Worm (Caenorhabditis elegans) whole organism, late embryonic: ENCODE data around the gene toe-2.

Source experiments
- F13H6.1 ChIP-seq: sonication (generic microtip); optimal IDR thresholded peaks from 2 replicates; lab custom pipeline; 2016; ENCODE audit warnings: missing genetic modification characterization, missing compliant biosample characterization
- K02D7.2 ChIP-seq: sonication (generic microtip); optimal IDR thresholded peaks from 2 replicates; lab custom pipeline; 2017; ENCODE audit warnings: mild to moderate bottlenecking, missing genetic modification characterization, missing compliant biosample characterization
- Y22D7AL.16 ChIP-seq: sonication (generic microtip); optimal IDR thresholded peaks from 2 replicates; lab custom pipeline; 2016; ENCODE audit warnings: missing genetic modification characterization, missing compliant biosample characterization
- ama-1 ChIP-seq: fragments of 150-350 bp; optimal IDR thresholded peaks from 2 replicates; lab custom pipeline; 2014
- ceh-14 ChIP-seq: sonication (generic microtip); optimal IDR thresholded peaks from 2 replicates; lab custom pipeline; 2016; ENCODE audit warnings: missing genotype, missing genetic modification characterization, missing compliant biosample characterization
- ceh-18 ChIP-seq: sonication (generic microtip); optimal IDR thresholded peaks from 2 replicates; lab custom pipeline; 2016; ENCODE audit warnings: missing genetic modification characterization, missing compliant biosample characterization
- ceh-34 ChIP-seq: sonication (generic microtip); optimal IDR thresholded peaks from 2 replicates; lab custom pipeline; 2016; ENCODE audit warnings: mild to moderate bottlenecking, missing genetic modification characterization, missing compliant biosample characterization
- ceh-48 ChIP-seq: sonication (generic microtip); optimal IDR thresholded peaks from 2 replicates; lab custom pipeline; 2016; ENCODE audit warnings: missing genetic modification characterization, inconsistent platforms, missing compliant biosample characterization
- ceh-6 ChIP-seq: fragments of 200-800 bp; sonication (Bioruptor generic); optimal IDR thresholded peaks from 2 replicates; lab custom pipeline; 2018; ENCODE audit warnings: mild to moderate bottlenecking, missing genetic modification characterization, missing compliant biosample characterization
- che-1 ChIP-seq: sonication (generic microtip); optimal IDR thresholded peaks from 2 replicates; lab custom pipeline; 2016; ENCODE audit warnings: mild to moderate bottlenecking, missing genetic modification characterization, missing compliant biosample characterization
- dmd-4 ChIP-seq: sonication (generic microtip); optimal IDR thresholded peaks from 2 replicates; lab custom pipeline; 2016; ENCODE audit warnings: borderline replicate concordance, missing genetic modification characterization, missing compliant biosample characterization
- dve-1 ChIP-seq: sonication (generic microtip); optimal IDR thresholded peaks from 2 replicates; lab custom pipeline; 2017; ENCODE audit warnings: antibody characterized with exemption, mild to moderate bottlenecking, missing genetic modification characterization, missing compliant biosample characterization
- ets-4 ChIP-seq: sonication (generic microtip); optimal IDR thresholded peaks from 2 replicates; lab custom pipeline; 2016; ENCODE audit warnings: missing genetic modification characterization, missing compliant biosample characterization
- eyg-1 ChIP-seq: sonication (generic microtip); optimal IDR thresholded peaks from 2 replicates; lab custom pipeline; 2016; ENCODE audit warnings: missing genotype, missing genetic modification characterization, missing compliant biosample characterization
- gmeb-2 ChIP-seq: sonication (generic microtip); optimal IDR thresholded peaks from 2 replicates; lab custom pipeline; 2016; ENCODE audit warnings: missing genetic modification characterization, inconsistent platforms, missing compliant biosample characterization
- hlh-8 ChIP-seq: sonication (generic microtip); optimal IDR thresholded peaks from 2 replicates; lab custom pipeline; 2016; ENCODE audit warnings: missing genotype, missing genetic modification characterization, missing compliant biosample characterization
- lin-11 ChIP-seq: fragments of 200-800 bp; sonication (Bioruptor generic); optimal IDR thresholded peaks from 2 replicates; lab custom pipeline; 2018; ENCODE audit warnings: mild to moderate bottlenecking, missing genetic modification characterization, missing compliant biosample characterization
- mec-3 ChIP-seq: sonication (generic microtip); optimal IDR thresholded peaks from 2 replicates; lab custom pipeline; 2016; ENCODE audit warnings: borderline replicate concordance, missing genetic modification characterization, missing compliant biosample characterization
- nfya-1 ChIP-seq: sonication (generic microtip); optimal IDR thresholded peaks from 2 replicates; lab custom pipeline; 2017; ENCODE audit warnings: missing genetic modification characterization, mild to moderate bottlenecking, missing compliant biosample characterization, antibody characterized with exemption, moderate library complexity
- odd-2 ChIP-seq: sonication (generic microtip); optimal IDR thresholded peaks from 2 replicates; lab custom pipeline; 2017; ENCODE audit warnings: antibody characterized with exemption, mild to moderate bottlenecking, missing genetic modification characterization, missing compliant biosample characterization
- pax-1 ChIP-seq: fragments of 150-350 bp; optimal IDR thresholded peaks from 2 replicates; lab custom pipeline; 2014; ENCODE audit warnings: missing biosample characterization, missing genetic modification characterization
- pha-4 ChIP-seq: fragments of 150-350 bp; optimal IDR thresholded peaks from 2 replicates; lab custom pipeline; 2018; ENCODE audit warnings: missing biosample characterization, missing genetic modification reagents, missing genetic modification characterization
- pqm-1 ChIP-seq: sonication (generic microtip); optimal IDR thresholded peaks from 2 replicates; lab custom pipeline; 2016; ENCODE audit warnings: missing genetic modification characterization, missing compliant biosample characterization
- rnt-1 ChIP-seq: sonication (generic microtip); optimal IDR thresholded peaks from 2 replicates; lab custom pipeline; 2016; ENCODE audit warnings: missing genetic modification characterization, missing compliant biosample characterization
- sox-4 ChIP-seq: sonication (generic microtip); optimal IDR thresholded peaks from 2 replicates; lab custom pipeline; 2017; ENCODE audit warnings: mild to moderate bottlenecking, missing genetic modification characterization, inconsistent platforms, missing compliant biosample characterization
- ttx-3 ChIP-seq: sonication (generic microtip); optimal IDR thresholded peaks from 2 replicates; lab custom pipeline; 2016; ENCODE audit warnings: missing genetic modification reagents, missing genetic modification characterization, missing compliant biosample characterization
- unc-3 ChIP-seq, 2 experiments: fragments of 200-800 bp in 1 of 2; sonication (Bioruptor generic) in 1 of 2; sonication (generic microtip) in 1 of 2; conservative IDR thresholded peaks in 1 of 2; optimal IDR thresholded peaks in 1 of 2; 2 replicates each; pipeline versions ENCODE4 v1.3.6 to Lab custom; 2016 to 2022; ENCODE audit warnings: missing compliant biosample characterization in 2 of 2, missing genetic modification characterization in 2 of 2, missing genetic modification reagents in 1 of 2
- unc-55 ChIP-seq: sonication (generic microtip); optimal IDR thresholded peaks from 2 replicates; lab custom pipeline; 2017; ENCODE audit warnings: missing biosample characterization, missing genetic modification reagents, missing genetic modification characterization
- zip-5 ChIP-seq: sonication (generic microtip); optimal IDR thresholded peaks from 2 replicates; lab custom pipeline; 2016; ENCODE audit warnings: missing genetic modification characterization, missing compliant biosample characterization

toe-2 gene

DNA sequence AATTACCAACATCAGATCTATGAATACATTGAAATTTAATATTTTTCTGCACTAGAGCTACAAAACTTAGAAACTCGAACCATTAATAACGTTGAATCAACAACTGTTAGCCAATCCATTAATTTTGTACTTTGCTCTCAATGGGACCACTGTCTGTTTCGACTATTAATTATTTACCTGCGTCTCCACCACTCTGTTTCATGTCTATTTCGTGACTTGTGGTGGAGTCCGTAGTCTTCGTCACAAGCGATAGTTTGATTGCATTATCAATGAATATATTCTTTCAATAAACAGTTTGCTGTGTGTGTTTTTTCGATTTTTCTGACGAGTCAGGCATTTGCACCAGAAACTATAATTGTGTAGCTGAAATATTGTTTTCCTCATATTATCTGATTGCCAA, 34.8 kb downstream of the toe-2 start:
- TF ChIP-seq unc-55 (GFP tag; lab: Kevin White, UChicago): peak; percentile 31
- peak; percentile 16 for TF ChIP-seq rnt-1 (tag; lab: Kevin White, UChicago)
- no peak for TF ChIP-seq pax-1 (tag; lab: Kevin White, UChicago)

DNA sequence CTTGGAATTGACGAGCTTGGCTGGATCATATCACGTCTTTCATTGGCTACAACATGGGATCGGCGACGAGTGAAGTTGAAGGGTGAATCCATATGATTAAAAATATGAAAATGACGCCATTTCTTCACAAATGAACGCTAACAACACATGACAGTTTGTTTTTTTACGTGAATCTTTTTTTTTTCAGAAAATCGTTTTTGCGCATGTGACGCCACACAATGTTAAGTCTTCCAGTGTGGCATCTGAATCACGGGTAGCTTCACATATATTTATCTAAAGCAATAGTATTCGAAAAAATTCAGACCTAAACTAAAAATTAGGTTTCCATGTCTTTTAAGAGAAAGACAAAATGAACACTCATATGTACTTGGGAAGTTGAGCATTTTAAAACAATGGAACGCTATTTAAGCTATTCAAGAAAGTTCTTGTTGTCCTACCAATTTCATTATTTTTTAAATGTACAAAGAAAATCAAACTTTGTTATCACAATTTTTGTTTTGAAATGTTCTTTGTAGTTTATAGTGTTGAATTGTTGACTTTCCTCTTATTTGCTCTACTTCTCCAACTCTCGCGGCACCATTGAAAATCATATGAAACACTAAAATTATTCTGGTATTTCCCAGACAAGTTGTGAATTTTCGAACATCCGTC, 36.2 kb downstream of the toe-2 start, which contains the start of the genes lido-16 and plpp-1.2:
TSS of gene lido-16 (minus strand) at position 101 of the 651 bp plus-strand sequence.
TSS of gene plpp-1.2 (plus strand) at position 601 of the 651 bp plus-strand sequence.
- TF ChIP-seq sox-4: no peak
- no peak for TF ChIP-seq ceh-14
- TF ChIP-seq K02D7.2 (tag; lab: Kevin White, UChicago): no peak
- no peak for TF ChIP-seq pha-4 (tag; lab: Kevin White, UChicago)

DNA sequence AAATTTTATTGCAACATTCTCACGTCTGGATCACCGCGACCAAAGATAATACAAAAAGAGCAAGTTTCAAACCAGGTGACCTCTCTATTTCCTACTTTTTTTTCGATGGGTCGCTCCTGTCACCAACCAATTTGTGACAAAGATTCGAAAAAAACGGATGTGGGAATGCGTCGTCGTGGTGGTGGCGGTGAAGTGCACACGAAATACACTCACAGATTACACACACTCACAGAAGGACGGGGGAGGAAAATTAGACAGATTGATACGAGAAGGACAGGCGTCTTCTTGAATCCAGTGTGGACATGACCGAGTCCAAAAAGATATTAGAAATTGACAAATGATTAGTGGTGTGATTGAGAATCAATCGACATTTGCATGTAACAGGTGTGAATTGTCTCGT, 38.4 kb downstream of the toe-2 start:
- TF ChIP-seq unc-55 (GFP tag; lab: Kevin White, UChicago): peak; percentile 50
- no peak for TF ChIP-seq ceh-34 (tag; lab: Kevin White, UChicago)
- TF ChIP-seq, all 69 proteins: peak for 1

DNA sequence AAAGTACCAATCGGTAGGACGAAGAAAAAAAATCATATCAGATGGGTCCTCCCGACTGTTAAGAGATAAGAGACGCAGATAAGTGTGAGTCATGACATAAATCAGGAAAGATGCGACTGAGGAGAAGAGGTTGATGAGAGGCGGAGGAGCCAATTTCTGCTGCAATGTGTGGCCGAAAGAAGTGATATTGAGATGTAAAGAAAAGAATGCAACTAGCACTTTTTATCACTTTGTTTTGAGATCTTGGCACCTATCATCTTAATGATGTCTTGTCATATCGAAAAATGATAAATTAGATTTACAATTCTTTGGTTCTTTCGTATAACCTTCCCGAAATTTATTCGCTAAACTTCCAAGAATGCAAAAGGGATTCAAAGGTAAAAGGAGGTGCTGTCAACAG, 39.1 kb downstream of the toe-2 start, which contains the start of gene del-10:
TSS of gene del-10 (minus strand) at position 24 of the 400 bp plus-strand sequence.
- TF ChIP-seq dve-1 (tag; lab: Kevin White, UChicago) (no peak), unc-55 (GFP tag; lab: Kevin White, UChicago) (peak; percentile 39), ceh-18 (tag; lab: Kevin White, UChicago) (peak; percentile 15), ets-4 (no peak), mec-3 (tag; lab: Kevin White, UChicago) (no peak), pha-4 (tag; lab: Kevin White, UChicago) (no peak), K02D7.2 (tag; lab: Kevin White, UChicago) (no peak), ceh-48 (tag; lab: Kevin White, UChicago) (no peak), ama-1 (lab: Kevin White, UChicago) (no peak), dmd-4 (tag; lab: Kevin White, UChicago) (no peak), zip-5 (tag; lab: Kevin White, UChicago) (no peak), pqm-1 (no peak), F13H6.1 (tag; lab: Kevin White, UChicago) (no peak), nfya-1 (tag; lab: Kevin White, UChicago) (no peak)

DNA sequence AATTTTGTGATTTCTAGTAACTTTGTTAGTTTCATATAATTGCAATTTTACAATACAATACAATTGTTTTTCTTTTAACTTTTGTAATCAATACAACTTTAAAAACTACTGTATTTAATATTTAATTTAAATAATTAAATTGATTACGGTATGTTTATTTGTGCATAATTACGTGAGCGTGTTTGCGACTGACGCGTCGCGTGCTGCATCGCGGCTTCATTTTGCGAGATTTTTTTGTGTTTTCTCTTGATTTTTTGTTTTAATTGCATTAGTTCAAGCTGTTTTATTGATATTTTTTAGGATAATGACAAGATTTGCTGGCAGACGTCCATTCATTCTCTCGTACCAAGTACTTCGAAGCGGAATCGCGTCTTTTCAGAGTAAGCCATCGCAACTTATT, 44.5 kb downstream of the toe-2 start, which contains the start of gene T28D9.4:
TSS of gene T28D9.4 (plus strand) at position 301 of the 400 bp plus-strand sequence.
- TF ChIP-seq gmeb-2 (tag; lab: Kevin White, UChicago): no peak
- no peak for TF ChIP-seq ceh-6 (GFP tag; lab: Kevin White, UChicago)
- no peak for TF ChIP-seq ttx-3

DNA sequence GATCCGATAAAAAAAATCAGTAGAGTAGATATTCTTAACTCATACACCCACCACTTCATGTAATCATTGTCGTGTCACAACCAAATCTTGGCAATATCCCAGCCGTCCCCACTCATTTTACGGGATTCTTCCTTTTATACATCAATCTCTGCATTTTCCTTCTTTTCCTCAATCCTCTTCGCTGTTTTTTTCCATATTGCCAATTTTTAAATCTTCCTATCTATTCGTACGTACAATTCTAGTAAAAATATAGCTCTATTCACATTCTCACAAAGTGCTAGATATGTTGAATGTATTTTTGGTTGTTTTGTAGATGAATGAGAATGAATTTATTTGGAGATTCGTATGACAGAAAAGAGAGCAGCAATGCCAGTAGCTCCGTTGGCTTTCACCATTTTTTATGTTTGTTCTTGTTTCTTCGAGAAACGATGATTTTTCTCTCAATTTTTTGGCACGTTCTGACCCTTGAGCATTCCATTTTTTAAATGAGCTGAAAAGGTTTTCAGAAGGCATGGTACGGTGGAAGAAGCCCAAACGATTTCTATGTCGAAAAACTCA, 45.9 kb downstream of the toe-2 start, which contains the start of gene T28D9.16:
TSS of gene T28D9.16 (plus strand) at position 508 of the 558 bp plus-strand sequence.
- TF ChIP-seq hlh-8 (tag; lab: Kevin White, UChicago): no peak
- no peak for TF ChIP-seq lin-11 (tag; lab: Kevin White, UChicago)
- no peak for TF ChIP-seq che-1 (tag; lab: Kevin White, UChicago)
- TF ChIP-seq unc-3 (GFP tag; conservative IDR thresholded peaks at IDR 0.05; lab: Robert Waterston, UW): no peak
- TF ChIP-seq unc-3 (tag; optimal IDR thresholded peaks at IDR 0.05; lab: Kevin White, UChicago): no peak
- TF ChIP-seq odd-2 (tag; lab: Kevin White, UChicago): no peak
- TF ChIP-seq ttx-3: no peak
- no peak for TF ChIP-seq eyg-1 (tag; lab: Kevin White, UChicago)
- no peak for TF ChIP-seq Y22D7AL.16 (tag; lab: Kevin White, UChicago)
- TF ChIP-seq gmeb-2 (tag; lab: Kevin White, UChicago): no peak
